Fruit fly (Drosophila melanogaster) whole organism: ENCODE results near the gene CG5004.

ENCODE experiments used
- CG8478 ChIP-seq: fragments of >200 bp; optimal IDR thresholded peaks from 2 replicates; lab custom pipeline; 2018; ENCODE audit warnings: inconsistent platforms
- Dll ChIP-seq: fragments of >200 bp; optimal IDR thresholded peaks from 2 replicates; lab custom pipeline; 2017
- EcR ChIP-seq, 2 experiments: fragments of >200 bp; optimal IDR thresholded peaks; 2 replicates each; lab custom pipeline; 2017; ENCODE audit warnings: missing biosample characterization in 2 of 2, missing genetic modification characterization in 2 of 2, missing genetic modification reagents in 2 of 2
- pan ChIP-seq: fragments of >200 bp; optimal IDR thresholded peaks from 2 replicates; lab custom pipeline; 2017
- psq ChIP-seq: fragments of >200 bp; optimal IDR thresholded peaks from 2 replicates; lab custom pipeline; 2017
- usp ChIP-seq: fragments of >200 bp; optimal IDR thresholded peaks from 2 replicates; lab custom pipeline; 2017; ENCODE audit warnings: missing biosample characterization, missing genetic modification characterization, mixed read lengths

The CG5004 gene

dm6 chrX:17121600-17121999 is 14.2 kb downstream of the CG5004 start:
- TF ChIP-seq CG8478 (lab: Kevin White, UChicago) (no peak), EcR (GFP tag; optimal IDR thresholded peaks at IDR 0.05; lab: Kevin White, UChicago) (no peak), Dll (lab: Kevin White, UChicago) (no peak), psq (lab: Kevin White, UChicago) (no peak), usp (no peak), pan (no peak)

DNA sequence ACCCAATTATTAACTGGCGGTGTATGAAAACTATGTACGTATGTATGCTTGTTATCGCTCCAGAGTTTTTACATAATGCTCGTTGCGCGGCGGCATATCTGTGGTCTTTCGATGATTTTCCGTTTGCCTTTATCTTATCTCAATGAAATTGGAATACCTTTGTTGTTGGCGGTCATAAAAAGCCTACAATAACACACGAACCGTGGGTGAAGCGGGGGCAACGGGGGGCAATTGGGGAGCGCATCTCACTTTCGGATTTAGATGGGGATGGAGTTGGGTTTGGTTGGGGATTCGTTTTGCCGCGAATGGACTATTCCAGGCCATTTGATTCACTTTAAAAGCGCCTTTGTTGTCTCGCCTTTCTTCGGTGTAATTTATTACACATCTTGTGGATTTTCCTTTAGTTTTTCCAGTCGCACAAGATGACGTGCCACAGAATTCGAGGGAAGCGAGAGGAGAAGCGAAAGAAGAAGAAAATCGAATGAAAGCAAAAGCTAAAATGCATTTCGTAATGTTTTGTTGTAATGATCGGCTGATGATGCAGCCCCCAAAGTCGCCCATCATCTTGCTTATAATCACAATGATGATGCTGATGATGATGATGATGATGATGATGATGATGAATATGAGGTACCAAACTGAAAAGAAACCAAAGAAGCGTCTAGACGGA is 15.2 kb downstream of the CG5004 start:
- no peak for TF ChIP-seq pan
- no peak for TF ChIP-seq usp
- no peak for TF ChIP-seq CG8478 (lab: Kevin White, UChicago)
- TF ChIP-seq EcR (GFP tag; optimal IDR thresholded peaks at IDR 0.05; lab: Kevin White, UChicago), result no peak
- no peak for TF ChIP-seq Dll (lab: Kevin White, UChicago)
- TF ChIP-seq psq (lab: Kevin White, UChicago), result no peak

dm6 chrX:17123545-17124203 is 16.3 kb downstream of the CG5004 start:
- TF ChIP-seq pan (no peak), Dll (lab: Kevin White, UChicago) (no peak), EcR (GFP tag; optimal IDR thresholded peaks at IDR 0.05; lab: Kevin White, UChicago) (no peak), usp (no peak), psq (lab: Kevin White, UChicago) (no peak), CG8478 (lab: Kevin White, UChicago) (no peak)

DNA sequence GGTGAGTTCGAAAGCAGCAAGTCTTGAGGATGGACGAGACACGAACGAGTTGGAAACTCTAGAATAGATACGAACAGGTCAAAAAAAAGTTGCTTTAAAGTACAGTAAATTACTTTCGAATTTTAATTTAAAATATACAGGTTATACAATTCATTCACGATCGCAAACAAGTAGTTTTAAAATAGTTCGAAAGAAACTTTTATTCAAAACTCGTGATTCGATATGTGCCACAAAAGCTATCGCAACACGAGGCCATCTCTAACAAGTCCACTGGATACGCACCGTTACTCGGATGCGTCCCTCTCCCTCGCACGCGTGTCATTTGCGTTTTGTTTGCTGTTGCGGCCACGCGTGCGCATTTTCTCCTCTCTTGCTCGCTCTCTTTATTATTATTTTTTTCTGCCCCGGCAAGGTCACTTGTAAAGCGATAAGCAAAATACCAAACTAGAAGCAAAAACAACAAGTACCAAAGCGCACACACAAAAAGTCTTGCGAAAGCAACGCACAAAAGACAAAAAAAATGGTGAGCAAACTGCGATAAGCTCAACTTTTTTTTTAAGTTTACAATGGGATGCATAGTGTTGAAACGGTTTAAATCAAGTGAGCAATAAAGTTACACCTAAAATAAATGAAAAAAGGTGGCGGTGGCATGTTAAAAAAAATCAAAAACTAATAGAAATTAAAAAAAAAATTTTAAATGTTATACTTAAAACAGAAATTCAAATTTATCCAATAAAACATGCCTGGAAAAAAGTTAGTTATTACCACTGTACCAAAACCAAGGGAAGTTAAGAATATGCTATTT is 17.8 kb downstream of the CG5004 start:
- TF ChIP-seq psq (lab: Kevin White, UChicago) (no peak), CG8478 (lab: Kevin White, UChicago) (no peak), pan (no peak), EcR (GFP tag; optimal IDR thresholded peaks at IDR 0.05; lab: Kevin White, UChicago) (no peak), usp (no peak), Dll (lab: Kevin White, UChicago) (no peak)

DNA sequence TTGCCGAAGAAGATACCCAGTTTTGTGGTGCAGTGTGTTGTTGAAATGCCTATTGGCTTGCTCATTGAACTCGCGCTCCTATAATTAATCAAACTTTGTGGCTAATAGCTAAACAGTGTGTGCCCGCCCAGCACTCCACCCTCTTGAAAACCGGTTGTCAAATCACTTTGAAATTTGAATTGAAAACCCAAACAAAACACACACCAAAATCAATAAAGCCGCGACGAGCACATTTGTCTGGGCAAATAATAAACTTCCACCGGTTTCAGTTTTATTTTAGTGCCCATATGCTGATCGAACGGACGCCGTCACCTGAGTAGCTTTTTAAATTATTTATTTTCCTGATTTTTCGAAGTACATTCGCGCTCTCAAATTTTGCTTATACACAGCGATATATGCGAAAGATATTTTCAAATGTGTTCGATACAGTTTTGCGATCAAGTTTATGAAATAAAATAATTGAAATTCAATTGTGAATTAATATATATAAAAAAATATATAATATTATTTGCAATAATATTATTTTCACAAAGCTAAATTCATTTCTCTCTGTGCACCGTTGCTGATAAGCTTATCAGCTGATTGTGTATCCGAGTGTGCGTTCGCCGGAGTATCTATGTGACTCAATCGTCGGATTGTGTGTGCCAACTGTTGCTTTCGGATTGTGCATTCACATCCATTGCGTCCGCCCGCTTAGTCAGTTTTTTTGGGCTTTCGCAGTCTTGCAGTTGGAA is 22.5 kb downstream of the CG5004 start:
- no peak for TF ChIP-seq EcR (GFP tag; optimal IDR thresholded peaks at IDR 0.05; lab: Kevin White, UChicago)
- no peak for TF ChIP-seq psq (lab: Kevin White, UChicago)

DNA sequence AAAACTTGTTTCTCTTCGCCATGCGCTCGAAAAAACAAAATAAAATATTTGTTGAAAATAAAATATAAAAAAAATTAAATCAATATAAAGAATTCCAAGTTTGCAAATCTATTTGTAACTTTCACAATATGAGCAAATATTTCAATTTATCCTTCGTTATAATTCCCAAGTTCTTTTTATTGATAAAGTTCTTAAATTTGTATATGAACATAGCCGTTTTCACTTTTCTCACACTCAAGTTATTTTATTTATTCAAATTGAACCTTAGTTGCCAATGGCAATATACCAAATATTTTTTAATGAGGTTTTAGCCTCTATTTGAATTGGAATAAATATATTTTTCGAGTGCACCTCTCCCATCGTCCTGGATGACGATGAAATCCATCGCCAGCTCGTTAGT is 25.3 kb downstream of the CG5004 start:
- TF ChIP-seq pan (no peak), usp (no peak), Dll (lab: Kevin White, UChicago) (no peak), psq (lab: Kevin White, UChicago) (no peak)

DNA sequence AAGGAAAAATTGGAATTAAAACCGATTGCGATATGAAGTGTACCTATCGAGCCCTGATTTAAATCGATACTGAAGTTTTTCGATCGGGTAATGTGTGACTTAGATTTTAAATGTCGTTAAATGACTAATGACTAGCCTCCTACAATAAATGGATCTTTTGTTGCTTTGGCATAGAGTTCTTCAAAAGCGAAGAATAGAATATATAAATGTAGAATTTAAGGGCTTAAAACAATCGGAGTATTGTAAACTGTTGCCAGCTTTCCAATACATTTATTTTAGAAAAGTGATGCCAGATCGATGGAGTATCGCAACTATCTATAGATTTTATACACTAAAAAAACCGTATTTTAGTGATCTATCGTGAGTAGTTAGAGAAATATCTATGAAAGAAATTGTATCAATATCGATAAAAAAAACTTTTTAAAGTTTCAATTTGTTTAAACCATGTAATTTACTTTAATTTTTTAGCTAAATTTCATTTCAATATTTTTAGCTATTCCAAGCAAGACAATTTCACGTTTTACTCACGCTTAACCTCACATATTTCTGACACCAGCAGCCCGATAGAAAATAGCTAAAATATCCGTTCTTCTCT is 35.7 kb downstream of the CG5004 start, which contains the start of the genes mei-217 and mei-218:
TSS of gene mei-217 (minus strand) at position 51 of the 595 bp plus-strand sequence.
TSS of gene mei-218 (minus strand) at position 51 of the 595 bp plus-strand sequence.
- TF ChIP-seq CG8478 (lab: Kevin White, UChicago) (no peak), Dll (lab: Kevin White, UChicago) (no peak), pan (no peak), usp (no peak), EcR (GFP tag; optimal IDR thresholded peaks at IDR 0.05; lab: Kevin White, UChicago) (no peak), psq (lab: Kevin White, UChicago) (no peak)

- TF ChIP-seq usp (no peak), EcR (GFP tag; optimal IDR thresholded peaks at IDR 0.05; lab: Kevin White, UChicago) (no peak), CG8478 (lab: Kevin White, UChicago) (no peak), pan (no peak), psq (lab: Kevin White, UChicago) (no peak), Dll (lab: Kevin White, UChicago) (no peak)
Observed at dm6 chrX:17146529-17146928, 39.1 kb downstream of the CG5004 start.

dm6 chrX:17147983-17148637 is 40.7 kb downstream of the CG5004 start, which contains the start of gene RpS5a:
RpS5a (minus strand) TSS chrX:17148264.
- no peak for TF ChIP-seq psq (lab: Kevin White, UChicago)
- no peak for TF ChIP-seq CG8478 (lab: Kevin White, UChicago)
- no peak for TF ChIP-seq Dll (lab: Kevin White, UChicago)
- no peak for TF ChIP-seq usp
- TF ChIP-seq pan, result no peak
- TF ChIP-seq EcR (GFP tag; optimal IDR thresholded peaks at IDR 0.05; lab: Kevin White, UChicago), result no peak

dm6 chrX:17148951-17149449 is 41.6 kb downstream of the CG5004 start, which contains the start of gene Chchd2:
Chchd2 (plus strand) TSS chrX:17149001.
- TF ChIP-seq Dll (lab: Kevin White, UChicago) (no peak), EcR (GFP tag; optimal IDR thresholded peaks at IDR 0.05; lab: Kevin White, UChicago) (no peak), CG8478 (lab: Kevin White, UChicago) (no peak), pan (no peak), psq (lab: Kevin White, UChicago) (no peak), usp (no peak)
